Worm (Caenorhabditis elegans): Measurements from ENCODE around the gene T24D5.1.

Gene T24D5.1

ce11 chrX:12574473-12574872 is at the start of gene T24D5.1:
Gene T24D5.1, plus strand, starts transcription at chrX:12574773.
- TF ChIP-seq ham-2 (GFP tag; optimal IDR thresholded peaks at IDR 0.05) (no peak), M03D4.4 (tag; optimal IDR thresholded peaks at IDR 0.05) (no peak), ceh-83 (GFP tag; optimal IDR thresholded peaks at IDR 0.05) (no peak), unc-120 (tag; optimal IDR thresholded peaks at IDR 0.05; ENCODE audit: poor library complexity, severe bottlenecking) (no peak), ztf-11 (tag; optimal IDR thresholded peaks at IDR 0.05) (no peak), drap-1 (GFP tag; optimal IDR thresholded peaks at IDR 0.05) (no peak), ceh-39 (tag; optimal IDR thresholded peaks at IDR 0.05) (no peak), sem-2 (GFP tag; optimal IDR thresholded peaks at IDR 0.05) (no peak), nhr-12 (tag; optimal IDR thresholded peaks at IDR 0.05) (no peak), lsy-2 (tag; optimal IDR thresholded peaks at IDR 0.05) (no peak), blmp-1 (tag; optimal IDR thresholded peaks at IDR 0.05) (no peak), bed-3 (GFP tag; optimal IDR thresholded peaks at IDR 0.05) (no peak), nhr-76 (tag; optimal IDR thresholded peaks at IDR 0.05) (no peak), nhr-2 (tag; optimal IDR thresholded peaks at IDR 0.05) (no peak), elt-1 (tag; optimal IDR thresholded peaks at IDR 0.05; ENCODE audit: borderline replicate concordance, insufficient read depth) (no peak), lin-13 (tag; optimal IDR thresholded peaks at IDR 0.05) (no peak), cnd-1 (tag; optimal IDR thresholded peaks at IDR 0.05) (no peak), flh-1 (GFP tag; optimal IDR thresholded peaks at IDR 0.05) (no peak), nhr-237 (tag; optimal IDR thresholded peaks at IDR 0.05) (no peak), ces-1 (GFP tag; optimal IDR thresholded peaks at IDR 0.05) (no peak)

- TF ChIP-seq unc-120 (tag; optimal IDR thresholded peaks at IDR 0.05; ENCODE audit: poor library complexity, severe bottlenecking) (no peak), lin-13 (tag; optimal IDR thresholded peaks at IDR 0.05) (no peak), blmp-1 (tag; optimal IDR thresholded peaks at IDR 0.05) (no peak), flh-1 (GFP tag; optimal IDR thresholded peaks at IDR 0.05) (no peak), elt-3 (tag; optimal IDR thresholded peaks at IDR 0.05) (no peak), mab-5 (tag; optimal IDR thresholded peaks at IDR 0.05) (no peak), ceh-43 (GFP tag; optimal IDR thresholded peaks at IDR 0.05) (no peak), ham-2 (GFP tag; optimal IDR thresholded peaks at IDR 0.05) (no peak), unc-39 (tag; optimal IDR thresholded peaks at IDR 0.05) (no peak), nhr-12 (tag; optimal IDR thresholded peaks at IDR 0.05) (no peak), nhr-2 (tag; optimal IDR thresholded peaks at IDR 0.05) (no peak), M03D4.4 (tag; optimal IDR thresholded peaks at IDR 0.05) (no peak)
These were observed 49.2 kb upstream of the T24D5.1 start, which contains the start of gene scd-1 for ce11 chrX:12525359-12525839. Gene scd-1, minus strand, starts transcription at chrX:12525789.

ce11 chrX:12532405-12532804 is 42.2 kb upstream of the T24D5.1 start:
- TF ChIP-seq nhr-237 (tag; optimal IDR thresholded peaks at IDR 0.05) (no peak), unc-62 (GFP tag; optimal IDR thresholded peaks at IDR 0.05) (no peak), unc-39 (tag; optimal IDR thresholded peaks at IDR 0.05) (no peak), nhr-76 (tag; optimal IDR thresholded peaks at IDR 0.05) (no peak), nhr-28 (tag; optimal IDR thresholded peaks at IDR 0.05) (no peak), tbx-8 (GFP tag; optimal IDR thresholded peaks at IDR 0.05) (no peak), cnd-1 (tag; optimal IDR thresholded peaks at IDR 0.05) (no peak), ceh-39 (tag; optimal IDR thresholded peaks at IDR 0.05) (no peak), bed-3 (GFP tag; optimal IDR thresholded peaks at IDR 0.05) (no peak), pha-4 (tag; optimal IDR thresholded peaks at IDR 0.05) (no peak)

ce11 chrX:12534476-12534875 is 40.1 kb upstream of the T24D5.1 start:
- TF ChIP-seq pha-4 (tag; optimal IDR thresholded peaks at IDR 0.05): no peak
- TF ChIP-seq drap-1 (GFP tag; optimal IDR thresholded peaks at IDR 0.05): no peak
- no peak for TF ChIP-seq hlh-1 (tag; optimal IDR thresholded peaks at IDR 0.05)
- TF ChIP-seq ceh-43 (GFP tag; optimal IDR thresholded peaks at IDR 0.05): no peak
- TF ChIP-seq unc-120 (tag; optimal IDR thresholded peaks at IDR 0.05; ENCODE audit: poor library complexity, severe bottlenecking): no peak
- TF ChIP-seq lin-13 (tag; optimal IDR thresholded peaks at IDR 0.05): no peak
- no peak for TF ChIP-seq ces-1 (GFP tag; optimal IDR thresholded peaks at IDR 0.05)
- TF ChIP-seq sem-2 (GFP tag; optimal IDR thresholded peaks at IDR 0.05): no peak
- no peak for TF ChIP-seq mep-1 (tag; optimal IDR thresholded peaks at IDR 0.05)
- TF ChIP-seq nhr-12 (tag; optimal IDR thresholded peaks at IDR 0.05): no peak
- TF ChIP-seq elt-1 (tag; optimal IDR thresholded peaks at IDR 0.05; ENCODE audit: borderline replicate concordance, insufficient read depth): no peak
- no peak for TF ChIP-seq elt-3 (tag; optimal IDR thresholded peaks at IDR 0.05)
- TF ChIP-seq nhr-237 (tag; optimal IDR thresholded peaks at IDR 0.05): no peak

- TF ChIP-seq mab-5 (tag; optimal IDR thresholded peaks at IDR 0.05): no peak
- TF ChIP-seq hlh-1 (tag; optimal IDR thresholded peaks at IDR 0.05): no peak
- TF ChIP-seq lsy-2 (tag; optimal IDR thresholded peaks at IDR 0.05): no peak
- TF ChIP-seq unc-39 (tag; optimal IDR thresholded peaks at IDR 0.05): no peak
- TF ChIP-seq ztf-11 (tag; optimal IDR thresholded peaks at IDR 0.05): no peak
- no peak for TF ChIP-seq mls-2 (tag; optimal IDR thresholded peaks at IDR 0.05)
- TF ChIP-seq tbx-8 (GFP tag; optimal IDR thresholded peaks at IDR 0.05): no peak
- TF ChIP-seq nhr-237 (tag; optimal IDR thresholded peaks at IDR 0.05): no peak
- no peak for TF ChIP-seq ces-1 (GFP tag; optimal IDR thresholded peaks at IDR 0.05)
- TF ChIP-seq ceh-39 (tag; optimal IDR thresholded peaks at IDR 0.05): no peak
- TF ChIP-seq M03D4.4 (tag; optimal IDR thresholded peaks at IDR 0.05): no peak
- TF ChIP-seq nhr-76 (tag; optimal IDR thresholded peaks at IDR 0.05): no peak
- TF ChIP-seq sem-2 (GFP tag; optimal IDR thresholded peaks at IDR 0.05): no peak
- TF ChIP-seq drap-1 (GFP tag; optimal IDR thresholded peaks at IDR 0.05): no peak
- TF ChIP-seq cnd-1 (tag; optimal IDR thresholded peaks at IDR 0.05): no peak
- TF ChIP-seq snpc-4 (tag; optimal IDR thresholded peaks at IDR 0.05): no peak
These were observed 35.8 kb upstream of the T24D5.1 start for ce11 chrX:12538794-12539193.
